Worm (Caenorhabditis elegans) whole organism, L1 larva: ENCODE results near the gene rpc-2.

Experiments
- ces-1 ChIP-seq: fragments of 150-350 bp; optimal IDR thresholded peaks from 2 replicates; lab custom pipeline; 2014; ENCODE audit warnings: missing biosample characterization, missing genetic modification reagents, missing genetic modification characterization
- egl-27 ChIP-seq, 2 experiments: fragments of 150-350 bp in 1 of 2; sonication (generic microtip); optimal IDR thresholded peaks; 3 replicates each; lab custom pipeline; 2017 to 2018; ENCODE audit warnings: missing biosample characterization in 2 of 2, missing genetic modification characterization in 2 of 2, missing genetic modification reagents in 2 of 2
- elt-2 ChIP-seq: sonication (generic microtip); optimal IDR thresholded peaks from 2 replicates; lab custom pipeline; 2016; ENCODE audit warnings: missing genetic modification characterization, mild to moderate bottlenecking, inconsistent platforms, missing compliant biosample characterization, missing genetic modification reagents

- TF ChIP-seq elt-2, result no peak
- TF ChIP-seq ces-1 (GFP tag; lab: Kevin White, UChicago), result no peak
- no peak for TF ChIP-seq egl-27 (tag; optimal IDR thresholded peaks at IDR 0.05; lab: Kevin White, UChicago)
Observed at ce11 chrIII:5584647-5585046, 27.5 kb downstream of the rpc-2 start, which contains the start of gene F56D2.3.
